Worm (Caenorhabditis elegans): ENCODE measurements around the gene C32D5.4.

The C32D5.4 gene

ce11 chrII:6347341-6348118 is 24.7 kb upstream of the C32D5.4 start, which contains the start of gene lgg-1 (continued):
- peak; percentile 56 for TF ChIP-seq mcd-1 (GFP tag; IDR thresholded peaks at IDR 0.05)
- TF ChIP-seq mxl-1 (tag; optimal IDR thresholded peaks at IDR 0.05): peak; percentile 14
- no peak for TF ChIP-seq lsy-27 (tag; optimal IDR thresholded peaks at IDR 0.05; ENCODE audit: borderline replicate concordance, insufficient read depth)
- peak; percentile 56 for TF ChIP-seq F52B5.7 (tag; optimal IDR thresholded peaks at IDR 0.05)
- no peak for TF ChIP-seq ceh-91 (GFP tag; IDR thresholded peaks at IDR 0.05)
- TF ChIP-seq let-607 (tag; optimal IDR thresholded peaks at IDR 0.05): peak in 1 of 2 experiments; percentile 38
- peak; percentile 72 for TF ChIP-seq athp-1 (tag; optimal IDR thresholded peaks at IDR 0.05)
- TF ChIP-seq hlh-26 (GFP tag; conservative IDR thresholded peaks at IDR 0.05): no peak
- peak; percentile 56 for TF ChIP-seq lin-26 (GFP tag; IDR thresholded peaks at IDR 0.05)
- TF ChIP-seq let-526 (GFP tag; IDR thresholded peaks at IDR 0.05): peak; percentile 78; the same call in 1 of the 2 replicates
- TF ChIP-seq F10E7.11 (tag; optimal IDR thresholded peaks at IDR 0.05): no peak
- TF ChIP-seq attf-6 (GFP tag; IDR thresholded peaks at IDR 0.05): no peak

- TF ChIP-seq unc-130 (GFP tag; optimal IDR thresholded peaks at IDR 0.05): peak; percentile 56
- peak; percentile 58 for TF ChIP-seq K12H6.12 (tag; optimal IDR thresholded peaks at IDR 0.05)
- peak; percentile 81; the same call in 1 of the 2 replicates for TF ChIP-seq nfya-2 (GFP tag; IDR thresholded peaks at IDR 0.05)
- no peak for TF ChIP-seq ztf-28 (GFP tag; IDR thresholded peaks at IDR 0.05)
- peak; percentile 83 for TF ChIP-seq lin-40 (tag; optimal IDR thresholded peaks at IDR 0.05)
- TF ChIP-seq F57C9.4 (tag; optimal IDR thresholded peaks at IDR 0.05): peak; percentile 86
- peak; percentile 60; the same call in 1 of the 2 replicates for TF ChIP-seq Y95B8A.8 (GFP tag; IDR thresholded peaks at IDR 0.05)
- no peak for TF ChIP-seq lsy-27 (tag; optimal IDR thresholded peaks at IDR 0.05; ENCODE audit: borderline replicate concordance, insufficient read depth)
- no peak for TF ChIP-seq hmg-20 (GFP tag; IDR thresholded peaks at IDR 0.05)
- peak; percentile 98 for TF ChIP-seq cebp-1 (GFP tag; IDR thresholded peaks at IDR 0.05)
- TF ChIP-seq cebp-1 (tag; optimal IDR thresholded peaks at IDR 0.05): peak; percentile 98
- TF ChIP-seq lag-1 (GFP tag; IDR thresholded peaks at IDR 0.05): 0 out of 2 replicates have a peak, but pooled peaks have one; percentile 44
- peak; percentile 93 for TF ChIP-seq K11D2.4 (GFP tag; IDR thresholded peaks at IDR 0.05)
- TF ChIP-seq snpc-1.1 (tag; optimal IDR thresholded peaks at IDR 0.05; ENCODE audit: insufficient read depth): no peak
- TF ChIP-seq nhr-179 (tag; optimal IDR thresholded peaks at IDR 0.05): no peak
- TF ChIP-seq mcd-1 (GFP tag; IDR thresholded peaks at IDR 0.05): peak; percentile 57; the same call in 1 of the 2 replicates
- TF ChIP-seq madf-6 (GFP tag; IDR thresholded peaks at IDR 0.05): peak; percentile 29; the same call in 1 of the 2 replicates
- TF ChIP-seq repo-1 (tag; optimal IDR thresholded peaks at IDR 0.05): peak; percentile 97
- TF ChIP-seq rcor-1 (GFP tag; IDR thresholded peaks at IDR 0.05): peak; percentile 43; the same call in 1 of the 2 replicates
- peak; percentile 93 for TF ChIP-seq chd-7 (tag; optimal IDR thresholded peaks at IDR 0.05)
- TF ChIP-seq let-607 (tag; optimal IDR thresholded peaks at IDR 0.05): peak in 1 of 2 experiments; percentile 10
- no peak for TF ChIP-seq Y53F4B.3 (GFP tag; IDR thresholded peaks at IDR 0.05)
- no peak for TF ChIP-seq efl-1 (GFP tag; optimal IDR thresholded peaks at IDR 0.05)
- TF ChIP-seq hrde-1 (tag; optimal IDR thresholded peaks at IDR 0.05; ENCODE audit: borderline replicate concordance): peak; percentile 50
- TF ChIP-seq B0336.3 (GFP tag; IDR thresholded peaks at IDR 0.05): peak; percentile 94
- no peak for TF ChIP-seq F39B2.1 (GFP tag; IDR thresholded peaks at IDR 0.05)
- peak in 1 of 2 experiments; percentile 10 for TF ChIP-seq rec-8 (tag; optimal IDR thresholded peaks at IDR 0.05)
- peak; percentile 68 for TF ChIP-seq dox-1 (GFP tag; IDR thresholded peaks at IDR 0.05)
- peak; percentile 96 for TF ChIP-seq ama-1 (optimal IDR thresholded peaks at IDR 0.05)
- TF ChIP-seq ama-1 (GFP tag; optimal IDR thresholded peaks at IDR 0.05): peak in 1 of 2 experiments; percentile 49
- peak; percentile 75 for TF ChIP-seq mel-28 (tag; optimal IDR thresholded peaks at IDR 0.05; ENCODE audit: borderline replicate concordance)
- TF ChIP-seq B0035.1 (tag; optimal IDR thresholded peaks at IDR 0.05): peak; percentile 71
- peak; percentile 18 for TF ChIP-seq B0261.1 (tag; optimal IDR thresholded peaks at IDR 0.05)
- no peak for TF ChIP-seq sptf-2 (GFP tag; optimal IDR thresholded peaks at IDR 0.05)
- TF ChIP-seq pbrm-1 (GFP tag; IDR thresholded peaks at IDR 0.05): peak; percentile 73; the same call in 1 of the 2 replicates
These were observed 23.7 kb upstream of the C32D5.4 start for ce11 chrII:6346551-6347079.

Data from whole organism, young adult.